Fruit fly (Drosophila melanogaster) whole organism, wandering third instar larva: ENCODE measurements around the gene CG9691.

Experiments
- CG32264 ChIP-seq: fragments of 200-800 bp; sonication (Bioruptor generic); optimal IDR thresholded peaks from 2 replicates; lab custom pipeline; 2016; ENCODE audit warnings: missing biosample characterization, missing genetic modification characterization
- CG9705 ChIP-seq: fragments of 200-800 bp; sonication (Bioruptor generic); optimal IDR thresholded peaks from 2 replicates; lab custom pipeline; 2018; ENCODE audit warnings: missing biosample characterization, mild to moderate bottlenecking, missing genetic modification characterization
- CrebA ChIP-seq: fragments of 200-800 bp; sonication (Bioruptor generic); optimal IDR thresholded peaks from 2 replicates; lab custom pipeline; 2016; ENCODE audit warnings: missing biosample characterization, mild to moderate bottlenecking, missing genetic modification characterization, borderline replicate concordance
- Dfd ChIP-seq: fragments of >200 bp; optimal IDR thresholded peaks from 2 replicates; lab custom pipeline; 2017; ENCODE audit warnings: missing biosample characterization, missing genetic modification characterization
- Dif ChIP-seq: fragments of 200-275, 200-300 bp; sonication (Bioruptor generic); optimal IDR thresholded peaks from 2 replicates; lab custom pipeline; 2018; ENCODE audit warnings: missing biosample characterization, missing genetic modification characterization; ENCODE audit not compliant: partially characterized antibody
- GATAd ChIP-seq: sonication (Bioruptor generic); optimal IDR thresholded peaks from 2 replicates; lab custom pipeline; 2016; ENCODE audit warnings: missing biosample characterization, missing genetic modification characterization
- HLH106 ChIP-seq: fragments of 200-800 bp; optimal IDR thresholded peaks from 3 replicates; lab custom pipeline; 2019; ENCODE audit warnings: missing biosample characterization, mild to moderate bottlenecking, missing genetic modification characterization, moderate library complexity
- Hnf4 ChIP-seq: fragments of 200-800 bp; sonication (Bioruptor generic); optimal IDR thresholded peaks from 2 replicates; lab custom pipeline; 2016; ENCODE audit warnings: missing biosample characterization, mild to moderate bottlenecking, missing genetic modification characterization
- Hr78 ChIP-seq: fragments of >200 bp; optimal IDR thresholded peaks from 2 replicates; lab custom pipeline; 2017; ENCODE audit warnings: missing biosample characterization, missing genetic modification characterization
- Hr83 ChIP-seq: fragments of 200-300 bp; sonication (Bioruptor generic); optimal IDR thresholded peaks from 2 replicates; lab custom pipeline; 2016; ENCODE audit warnings: missing biosample characterization, mild to moderate bottlenecking, missing genetic modification characterization, moderate library complexity; ENCODE audit not compliant: poor library complexity, severe bottlenecking
- Jra ChIP-seq: sonication (Bioruptor generic); optimal IDR thresholded peaks from 2 replicates; lab custom pipeline; 2016; ENCODE audit warnings: missing biosample characterization, missing genetic modification characterization
- Myc ChIP-seq: fragments of >200 bp; optimal IDR thresholded peaks from 2 replicates; lab custom pipeline; 2017
- N ChIP-seq: fragments of >200 bp; optimal IDR thresholded peaks from 2 replicates; lab custom pipeline; 2018; ENCODE audit warnings: missing biosample characterization, missing external identifiers, missing genetic modification characterization
- Sp1 ChIP-seq: fragments of 200-800 bp; sonication (Bioruptor generic); optimal IDR thresholded peaks from 3 replicates; lab custom pipeline; 2019; ENCODE audit warnings: missing biosample characterization, mild to moderate bottlenecking, missing genetic modification characterization, moderate library complexity
- Vsx2 ChIP-seq: fragments of 200-300, 225-300 bp; sonication (Bioruptor generic); optimal IDR thresholded peaks from 2 replicates; lab custom pipeline; 2018; ENCODE audit warnings: missing biosample characterization, missing genetic modification characterization; ENCODE audit not compliant: partially characterized antibody
- br ChIP-seq: fragments of 200-800 bp; sonication (Bioruptor generic); optimal IDR thresholded peaks from 2 replicates; lab custom pipeline; 2016; ENCODE audit warnings: missing biosample characterization, missing genetic modification characterization
- dmrt93B ChIP-seq: fragments of 200-800 bp; sonication (Bioruptor generic); optimal IDR thresholded peaks from 2 replicates; lab custom pipeline; 2018; ENCODE audit warnings: missing biosample characterization, mild to moderate bottlenecking, missing genetic modification characterization
- dsf ChIP-seq: sonication (Bioruptor generic); optimal IDR thresholded peaks from 2 replicates; lab custom pipeline; 2016; ENCODE audit warnings: missing biosample characterization, missing genetic modification characterization, borderline replicate concordance
- ey ChIP-seq: fragments of 200-800 bp; sonication (Bioruptor generic); optimal IDR thresholded peaks from 2 replicates; lab custom pipeline; 2016; ENCODE audit warnings: missing biosample characterization, missing genetic modification characterization
- foxo ChIP-seq, 2 experiments: fragments of 200-800 bp; sonication (Bioruptor generic); optimal IDR thresholded peaks; 2 replicates in 1 of 2; 3 replicates in 1 of 2; lab custom pipeline; 2016 to 2017; ENCODE audit warnings: missing biosample characterization in 2 of 2, missing genetic modification characterization in 2 of 2
- fru ChIP-seq: fragments of 200-800 bp; sonication (Bioruptor generic); optimal IDR thresholded peaks from 3 replicates; lab custom pipeline; 2016; ENCODE audit warnings: missing biosample characterization, mild to moderate bottlenecking, missing genetic modification characterization
- h ChIP-seq: fragments of 200-800 bp; sonication (Bioruptor generic); optimal IDR thresholded peaks from 3 replicates; lab custom pipeline; 2016; ENCODE audit warnings: missing biosample characterization, mild to moderate bottlenecking, missing genetic modification characterization
- lola ChIP-seq: fragments of >200 bp; optimal IDR thresholded peaks from 2 replicates; lab custom pipeline; 2017; ENCODE audit warnings: missing biosample characterization, missing genetic modification characterization
- pan ChIP-seq: fragments of >200 bp; optimal IDR thresholded peaks from 2 replicates; lab custom pipeline; 2017
- psq ChIP-seq: fragments of 200-800 bp; sonication (Bioruptor generic); optimal IDR thresholded peaks from 3 replicates; lab custom pipeline; 2017; ENCODE audit warnings: missing biosample characterization, mild to moderate bottlenecking, missing genetic modification characterization, moderate library complexity
- sv ChIP-seq: fragments of 200-800 bp; sonication (Bioruptor generic); optimal IDR thresholded peaks from 3 replicates; lab custom pipeline; 2016; ENCODE audit warnings: missing biosample characterization, missing genetic modification characterization
- tai ChIP-seq: sonication (Bioruptor generic); optimal IDR thresholded peaks from 2 replicates; lab custom pipeline; 2016; ENCODE audit warnings: missing biosample characterization, missing genetic modification characterization
- woc ChIP-seq: sonication (Bioruptor generic); optimal IDR thresholded peaks from 2 replicates; lab custom pipeline; 2016; ENCODE audit warnings: missing biosample characterization, mild to moderate bottlenecking, missing genetic modification characterization

CG9691 gene

DNA sequence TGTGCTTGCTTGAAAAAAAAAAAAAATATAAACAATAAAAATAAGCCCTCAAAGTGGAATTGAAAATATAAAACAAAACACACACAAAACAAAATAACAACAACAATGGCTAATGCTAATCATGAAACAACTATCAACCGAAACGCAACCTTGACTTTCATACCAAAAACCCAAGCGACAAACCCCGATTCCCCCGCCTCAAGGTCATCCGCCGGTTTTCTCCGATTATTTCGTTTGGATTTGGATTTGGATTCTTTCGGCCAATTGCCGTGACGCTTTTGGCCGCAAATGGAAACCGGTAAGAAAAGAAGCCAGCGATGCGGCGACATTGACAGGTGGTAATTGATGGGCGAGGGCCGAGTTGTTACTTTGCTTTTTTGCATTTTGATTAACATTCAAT is 13.4 kb downstream of the CG9691 start:
- no peak for TF ChIP-seq lola (GFP tag; lab: Kevin White, UChicago)
- no peak for TF ChIP-seq Sp1 (GFP tag; lab: Kevin White, UChicago)
- no peak for TF ChIP-seq Jra (GFP tag; lab: Kevin White, UChicago)
- TF ChIP-seq Dfd = no peak
- no peak for TF ChIP-seq ey (GFP tag; lab: Kevin White, UChicago)
- no peak for TF ChIP-seq dmrt93B (GFP tag; lab: Kevin White, UChicago)
- TF ChIP-seq fru = no peak
- TF ChIP-seq Dif (GFP tag; lab: Kevin White, UChicago) = no peak
- TF ChIP-seq Hnf4 (GFP tag; lab: Kevin White, UChicago) = no peak
- TF ChIP-seq Hr78 (GFP tag; lab: Kevin White, UChicago) = no peak
- no peak for TF ChIP-seq dsf (GFP tag; lab: Kevin White, UChicago)
- TF ChIP-seq CG9705 (GFP tag; lab: Kevin White, UChicago) = no peak
- no peak for TF ChIP-seq tai (GFP tag; lab: Kevin White, UChicago)
- TF ChIP-seq CG32264 (GFP tag; lab: Kevin White, UChicago) = no peak
- no peak for TF ChIP-seq Hr83 (GFP tag; lab: Kevin White, UChicago)
- TF ChIP-seq N (GFP tag; lab: Kevin White, UChicago) = no peak
- no peak for TF ChIP-seq woc (GFP tag; lab: Kevin White, UChicago)

DNA sequence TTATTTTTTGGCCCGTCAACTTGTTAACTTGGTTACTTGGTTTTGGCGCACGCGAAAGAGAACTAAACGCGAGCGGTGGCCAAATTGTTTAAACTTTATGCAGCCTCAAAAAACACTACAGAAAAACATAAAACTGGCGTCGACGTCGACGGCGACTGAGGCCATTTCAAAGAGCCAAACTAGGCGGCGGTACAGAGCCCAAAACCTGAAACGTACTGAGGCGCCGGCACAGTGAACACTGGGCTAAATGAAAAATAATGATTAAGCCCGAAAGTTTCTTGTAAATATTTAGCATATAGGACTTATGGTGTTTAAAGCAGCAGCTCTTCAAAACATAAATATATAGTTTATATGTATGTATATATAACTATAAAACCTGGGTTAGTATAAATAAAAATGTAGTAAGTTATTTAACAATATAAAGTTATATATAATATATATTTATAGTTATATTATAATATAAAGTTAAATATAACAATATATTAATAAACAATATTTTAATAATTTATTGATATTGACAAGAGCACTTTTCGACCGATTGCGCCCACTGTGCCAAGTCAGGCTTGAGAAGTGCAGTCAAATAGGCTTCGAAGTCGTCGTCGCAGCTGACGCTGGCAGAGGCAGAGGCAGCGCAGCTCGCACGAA is 15.4 kb downstream of the CG9691 start, which contains the start of gene CG15249:
TSS of gene CG15249 (minus strand) at position 51 of the 645 bp plus-strand sequence.
- TF ChIP-seq fru (peak; percentile 3), dmrt93B (GFP tag; lab: Kevin White, UChicago) (no peak), foxo (GFP tag; optimal IDR thresholded peaks at IDR 0.05; lab: Kevin White, UChicago) (no peak), CrebA (GFP tag; lab: Kevin White, UChicago) (no peak), CG9705 (GFP tag; lab: Kevin White, UChicago) (no peak), N (GFP tag; lab: Kevin White, UChicago) (no peak), dsf (GFP tag; lab: Kevin White, UChicago) (no peak), woc (GFP tag; lab: Kevin White, UChicago) (no peak)

DNA sequence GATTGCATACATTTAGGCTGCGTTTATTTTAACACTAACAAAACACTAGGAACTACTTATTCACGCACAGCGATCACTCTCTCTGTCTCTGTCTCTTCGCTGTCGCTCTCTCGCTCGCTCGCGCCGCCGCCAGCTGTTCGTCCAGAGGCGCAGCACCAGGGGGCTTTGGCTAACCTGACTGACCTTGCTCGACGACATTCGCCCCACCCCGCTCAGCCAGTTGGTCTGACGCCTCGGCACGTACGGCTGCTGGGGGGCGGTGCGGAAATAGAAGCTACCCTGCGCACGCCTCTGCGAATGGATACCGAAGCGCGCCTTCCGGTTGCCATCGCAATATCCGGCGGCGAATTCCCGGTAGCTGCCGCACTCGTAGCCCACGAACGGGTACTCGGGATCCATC is 25.1 kb downstream of the CG9691 start:
- TF ChIP-seq Vsx2 = no peak
- TF ChIP-seq, all 38 proteins: peak for 0

DNA sequence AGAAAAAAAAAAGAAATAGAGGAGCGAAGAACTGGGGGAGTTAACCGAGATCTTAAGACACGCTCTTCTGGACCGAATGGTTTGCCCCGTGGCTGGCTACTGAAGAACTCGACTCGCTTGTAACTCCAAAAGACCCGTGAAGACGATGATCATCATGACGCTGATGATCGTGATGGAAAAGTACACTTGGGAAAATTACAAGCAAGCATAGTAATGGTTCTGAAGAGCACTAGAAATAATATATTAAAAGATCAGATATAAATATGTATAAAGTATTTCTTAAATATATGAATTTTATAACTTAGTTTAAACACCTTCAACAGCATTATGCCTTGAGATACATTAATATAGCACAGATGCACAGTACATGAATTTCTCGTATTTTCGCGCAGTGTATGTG is 26.8 kb downstream of the CG9691 start, which contains the start of gene CG1986:
TSS of gene CG1986 (minus strand) at position 101 of the 400 bp plus-strand sequence.
- no peak for TF ChIP-seq Hr78 (GFP tag; lab: Kevin White, UChicago)
- no peak for TF ChIP-seq woc (GFP tag; lab: Kevin White, UChicago)
- TF ChIP-seq CG9705 (GFP tag; lab: Kevin White, UChicago) = no peak
- TF ChIP-seq dsf (GFP tag; lab: Kevin White, UChicago) = no peak
- no peak for TF ChIP-seq Jra (GFP tag; lab: Kevin White, UChicago)
- TF ChIP-seq Hnf4 (GFP tag; lab: Kevin White, UChicago) = no peak
- TF ChIP-seq fru = no peak
- no peak for TF ChIP-seq tai (GFP tag; lab: Kevin White, UChicago)
- TF ChIP-seq sv (GFP tag; lab: Kevin White, UChicago) = no peak
- TF ChIP-seq CG32264 (GFP tag; lab: Kevin White, UChicago) = no peak
- TF ChIP-seq psq = no peak
- TF ChIP-seq h = no peak
- TF ChIP-seq br (GFP tag; lab: Kevin White, UChicago) = no peak
- TF ChIP-seq GATAd (GFP tag; lab: Kevin White, UChicago) = no peak
- TF ChIP-seq Hr83 (GFP tag; lab: Kevin White, UChicago) = no peak
- TF ChIP-seq Myc = no peak
- TF ChIP-seq HLH106 (tag; lab: Kevin White, UChicago) = no peak
- TF ChIP-seq pan = no peak

DNA sequence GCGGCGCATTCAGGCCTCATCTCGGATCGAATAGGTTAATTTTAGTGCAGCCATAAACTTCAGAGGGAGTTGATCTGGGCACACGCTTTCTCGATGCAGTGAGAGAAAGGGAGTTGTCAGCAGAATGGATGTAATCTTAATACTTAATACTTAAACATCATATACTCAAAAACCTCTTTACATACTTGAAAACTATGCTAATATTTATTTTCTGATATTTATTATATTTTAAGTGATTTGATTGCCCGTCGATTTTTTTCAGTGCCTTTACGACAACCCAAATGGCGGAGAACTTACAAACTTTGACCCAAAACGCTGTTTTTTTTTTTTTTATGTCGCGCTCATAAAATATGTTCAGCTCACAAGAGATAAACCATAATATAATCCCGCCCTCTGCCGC is 27.5 kb downstream of the CG9691 start:
- no peak for TF ChIP-seq foxo (GFP tag; optimal IDR thresholded peaks at IDR 0.05; lab: Kevin White, UChicago)
- TF ChIP-seq tai (GFP tag; lab: Kevin White, UChicago) = no peak
- no peak for TF ChIP-seq lola (GFP tag; lab: Kevin White, UChicago)
- no peak for TF ChIP-seq Vsx2
- no peak for TF ChIP-seq HLH106 (tag; lab: Kevin White, UChicago)
- no peak for TF ChIP-seq psq
